Worm (Caenorhabditis elegans) whole organism, L4 larva: ENCODE data around the gene srz-105.

Experiments used
- F44E2.7 ChIP-seq: fragments of 200-800 bp; sonication (Bioruptor generic); IDR thresholded peaks from 2 replicates; pipeline ENCODE4 v2.1.2; 2022; ENCODE audit warnings: missing genetic modification characterization, missing compliant biosample characterization
- T20F7.1 ChIP-seq: fragments of 200-800 bp; sonication (Bioruptor generic); optimal IDR thresholded peaks from 2 replicates; lab custom pipeline; 2018; ENCODE audit warnings: mild to moderate bottlenecking, missing genetic modification characterization, missing compliant biosample characterization
- Y105C5A.15 ChIP-seq: fragments of 200-800 bp; sonication (Bioruptor generic); IDR thresholded peaks from 2 replicates; pipeline ENCODE4 v1.3.6; 2022; ENCODE audit warnings: missing genetic modification characterization, missing compliant biosample characterization
- aha-1 ChIP-seq: fragments of 150-350 bp; peaks from one replicate; lab custom pipeline; 2014; ENCODE audit warnings: missing biosample characterization, missing genetic modification characterization
- ceh-28 ChIP-seq: fragments of 150-350 bp; optimal IDR thresholded peaks from 2 replicates; lab custom pipeline; 2014; ENCODE audit warnings: missing biosample characterization, missing genetic modification reagents, missing genetic modification characterization
- ceh-32 ChIP-seq: sonication (generic microtip); optimal IDR thresholded peaks from 2 replicates; lab custom pipeline; 2016; ENCODE audit warnings: mild to moderate bottlenecking, missing genetic modification characterization, missing compliant biosample characterization; ENCODE audit not compliant: poor library complexity
- cey-2 ChIP-seq: sonication (generic microtip); optimal IDR thresholded peaks from 3 replicates; lab custom pipeline; 2017; ENCODE audit warnings: missing genetic modification characterization, mild to moderate bottlenecking, missing compliant biosample characterization, antibody characterized with exemption, borderline replicate concordance; ENCODE audit not compliant: insufficient read depth
- daf-16 ChIP-seq, 3 experiments: sonication (generic microtip); optimal IDR thresholded peaks; 2 replicates each; lab custom pipeline; 2016 to 2017; ENCODE audit warnings: missing genetic modification characterization in 3 of 3, missing genetic modification reagents in 3 of 3, mild to moderate bottlenecking in 2 of 3, missing compliant biosample characterization in 2 of 3, missing biosample characterization in 1 of 3, moderate library complexity in 1 of 3
- dve-1 ChIP-seq: sonication (generic microtip); optimal IDR thresholded peaks from 2 replicates; lab custom pipeline; 2017; ENCODE audit warnings: antibody characterized with exemption, mild to moderate bottlenecking, missing genetic modification characterization, missing compliant biosample characterization; ENCODE audit not compliant: insufficient read depth
- hlh-30 ChIP-seq: sonication (generic microtip); optimal IDR thresholded peaks from 2 replicates; lab custom pipeline; 2017; ENCODE audit warnings: antibody characterized with exemption, mild to moderate bottlenecking, missing genetic modification characterization, missing compliant biosample characterization; ENCODE audit not compliant: insufficient read depth
- lin-13 ChIP-seq: fragments of 150-350 bp; optimal IDR thresholded peaks from 2 replicates; lab custom pipeline; 2014; ENCODE audit warnings: missing biosample characterization, missing genetic modification reagents, missing genetic modification characterization
- nhr-11 ChIP-seq: fragments of 150-350 bp; optimal IDR thresholded peaks from 2 replicates; lab custom pipeline; 2014; ENCODE audit warnings: missing biosample characterization, missing genetic modification characterization
- nhr-111 ChIP-seq: fragments of 200-800 bp; sonication (Bioruptor generic); optimal IDR thresholded peaks from 2 replicates; lab custom pipeline; 2018; ENCODE audit warnings: mild to moderate bottlenecking, missing genetic modification characterization, missing compliant biosample characterization
- nhr-41 ChIP-seq: fragments of 200-800 bp; sonication (Bioruptor generic); IDR thresholded peaks from 2 replicates; pipeline ENCODE4 v1.3.6; 2022; ENCODE audit warnings: missing genetic modification reagents, missing genetic modification characterization, missing compliant biosample characterization
- nhr-6 ChIP-seq: fragments of 150-350 bp; optimal IDR thresholded peaks from 2 replicates; lab custom pipeline; 2014; ENCODE audit warnings: missing biosample characterization, missing genetic modification characterization
- pha-4 ChIP-seq, 2 experiments: fragments of 150-350 bp in 1 of 2; fragments of 200-800 bp in 1 of 2; sonication (Bioruptor generic) in 1 of 2; IDR thresholded peaks in 1 of 2; optimal IDR thresholded peaks in 1 of 2; 2 replicates each; pipeline versions ENCODE4 v1.3.6 to Lab custom; 2014 to 2022; ENCODE audit warnings: missing genetic modification characterization in 2 of 2, missing genetic modification reagents in 2 of 2, missing biosample characterization in 1 of 2, missing compliant biosample characterization in 1 of 2
- pqm-1 ChIP-seq: sonication (generic microtip); optimal IDR thresholded peaks from 2 replicates; lab custom pipeline; 2017; ENCODE audit warnings: missing biosample characterization, missing genetic modification characterization
- skn-1 ChIP-seq: fragments of 150-350 bp; optimal IDR thresholded peaks from 2 replicates; lab custom pipeline; 2014; ENCODE audit warnings: missing biosample characterization, missing genetic modification characterization
- spr-3 ChIP-seq: fragments of 200-800 bp; sonication (Bioruptor generic); optimal IDR thresholded peaks from 2 replicates; lab custom pipeline; 2018; ENCODE audit warnings: mild to moderate bottlenecking, missing genetic modification characterization, missing compliant biosample characterization

srz-105 gene

ce11 chrIV:16336721-16337120 is 12.0 kb downstream of the srz-105 start, which contains the start of gene C35D6.13:
Gene C35D6.13 (plus strand): TSS chrIV:16337021.
- TF ChIP-seq skn-1 (tag; lab: Kevin White, UChicago) (no peak), pha-4 (GFP tag; IDR thresholded peaks at IDR 0.05; lab: Robert Waterston, UW) (no peak), pha-4 (tag; optimal IDR thresholded peaks at IDR 0.05; lab: Kevin White, UChicago) (no peak), nhr-11 (tag; lab: Kevin White, UChicago) (no peak), aha-1 (tag; lab: Kevin White, UChicago) (no peak), cey-2 (tag; lab: Kevin White, UChicago) (no peak), nhr-111 (GFP tag; lab: Kevin White, UChicago) (no peak), nhr-41 (GFP tag; lab: Robert Waterston, UW) (no peak), hlh-30 (tag; lab: Kevin White, UChicago) (no peak), spr-3 (GFP tag; lab: Kevin White, UChicago) (no peak), ceh-28 (tag; lab: Kevin White, UChicago) (no peak), T20F7.1 (GFP tag; lab: Kevin White, UChicago) (no peak), ceh-32 (tag; lab: Kevin White, UChicago) (no peak)

- TF ChIP-seq Y105C5A.15 (GFP tag; lab: Robert Waterston, UW) (no peak), aha-1 (tag; lab: Kevin White, UChicago) (peak; percentile 31)
Observed at ce11 chrIV:16346514-16346913, 21.8 kb downstream of the srz-105 start, which contains the start of gene C35D6.3. Gene C35D6.3 (plus strand): TSS chrIV:16346814.

- TF ChIP-seq pqm-1 (tag; lab: Kevin White, UChicago): no peak
Observed at ce11 chrIV:16350690-16351089, 26.0 kb downstream of the srz-105 start, which contains the start of gene C35D6.4. Gene C35D6.4 (plus strand): TSS chrIV:16350990.

ce11 chrIV:16364581-16364980 is 39.9 kb downstream of the srz-105 start:
- TF ChIP-seq aha-1 (tag; lab: Kevin White, UChicago) (peak; percentile 56), dve-1 (tag; lab: Kevin White, UChicago) (peak; percentile 49), daf-16 (GFP tag; optimal IDR thresholded peaks at IDR 0.05; lab: Kevin White, UChicago) (no peak), daf-16 (tag; optimal IDR thresholded peaks at IDR 0.05; lab: Kevin White, UChicago) (peak; percentile 70), nhr-6 (tag; lab: Kevin White, UChicago) (no peak), pqm-1 (tag; lab: Kevin White, UChicago) (peak; percentile 1), ceh-28 (tag; lab: Kevin White, UChicago) (no peak), nhr-111 (GFP tag; lab: Kevin White, UChicago) (no peak)

ce11 chrIV:16370592-16370991 is 45.9 kb downstream of the srz-105 start:
- TF ChIP-seq Y105C5A.15 (GFP tag; lab: Robert Waterston, UW) (no peak), F44E2.7 (GFP tag; lab: Robert Waterston, UW) (no peak), lin-13 (no peak), nhr-11 (tag; lab: Kevin White, UChicago) (no peak)
- TF ChIP-seq, all 104 proteins: peak for 0
